Worm (Caenorhabditis elegans): ENCODE results near the gene T25D10.4.
A peak's percentile ranks its signal among the peaks of the same experiment; 100 is the strongest.

T25D10.4 gene

DNA sequence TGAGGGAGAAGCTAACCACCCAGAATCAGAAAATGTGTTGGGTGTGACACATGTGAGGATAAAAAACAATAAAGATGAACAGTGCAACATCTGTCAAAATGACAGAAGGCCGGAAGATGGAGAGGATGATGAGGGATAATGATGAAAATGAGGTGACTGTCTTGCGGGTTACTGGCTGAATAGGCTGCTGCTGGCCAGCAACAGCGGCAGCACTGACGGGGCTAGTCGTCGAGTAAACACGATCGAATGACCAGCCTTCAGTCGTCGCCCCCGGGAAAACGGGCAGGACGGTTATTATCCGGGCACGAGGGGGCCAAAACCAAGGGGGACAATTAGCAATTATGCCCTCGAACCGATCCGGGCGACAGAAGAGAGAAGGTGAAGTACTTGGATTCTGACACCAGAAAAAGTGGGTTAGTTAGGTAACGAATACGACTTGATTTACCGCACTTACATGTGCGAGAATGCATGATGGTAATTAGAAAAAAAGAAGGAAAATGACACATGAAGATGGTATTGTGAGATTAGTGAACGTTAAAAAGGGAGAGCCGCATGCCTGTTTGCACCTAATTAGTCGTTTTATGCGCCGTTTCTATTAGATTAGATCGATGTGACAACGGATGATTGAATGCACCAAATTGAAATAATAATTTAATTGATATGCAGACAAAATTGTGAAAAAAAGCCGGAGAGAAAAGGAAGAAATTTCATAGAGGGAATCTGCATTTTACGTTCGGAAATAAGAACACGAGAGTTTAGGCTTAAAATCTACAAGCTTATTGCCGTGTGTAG, 1.8 kb upstream of the T25D10.4 start:
- TF ChIP-seq snpc-4 (tag; optimal IDR thresholded peaks at IDR 0.05), result no peak
- no peak for TF ChIP-seq lin-39 (tag; optimal IDR thresholded peaks at IDR 0.05)
- no peak for TF ChIP-seq fos-1 (tag; optimal IDR thresholded peaks at IDR 0.05)
- no peak for TF ChIP-seq sma-3 (GFP tag; optimal IDR thresholded peaks at IDR 0.05)
- TF ChIP-seq ceh-16 (tag; optimal IDR thresholded peaks at IDR 0.05), result peak; percentile 26
- TF ChIP-seq nhr-10 (tag; optimal IDR thresholded peaks at IDR 0.05), result no peak
- TF ChIP-seq mdl-1 (tag; optimal IDR thresholded peaks at IDR 0.05), result no peak

DNA sequence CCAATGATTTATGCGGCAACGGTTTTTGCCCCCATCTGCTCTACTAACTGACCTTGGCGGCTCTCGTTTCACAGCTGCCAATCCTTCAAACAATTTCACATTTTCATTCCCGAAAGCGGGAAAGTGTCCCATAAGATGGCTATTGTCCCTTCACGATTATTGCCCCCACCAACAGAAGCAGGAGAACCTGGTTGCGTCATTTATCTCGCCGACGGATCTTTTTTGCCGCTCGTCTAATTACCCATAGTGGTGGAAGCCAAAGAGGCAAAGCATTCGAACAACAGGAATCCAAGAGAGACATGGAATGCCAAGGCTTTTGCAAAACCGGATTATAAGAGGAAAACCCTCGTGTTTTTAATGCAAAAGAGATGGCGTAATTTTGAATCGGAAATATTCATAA, 983 bp downstream of the T25D10.4 start:
- TF ChIP-seq nhr-23 (tag; optimal IDR thresholded peaks at IDR 0.05), result no peak

DNA sequence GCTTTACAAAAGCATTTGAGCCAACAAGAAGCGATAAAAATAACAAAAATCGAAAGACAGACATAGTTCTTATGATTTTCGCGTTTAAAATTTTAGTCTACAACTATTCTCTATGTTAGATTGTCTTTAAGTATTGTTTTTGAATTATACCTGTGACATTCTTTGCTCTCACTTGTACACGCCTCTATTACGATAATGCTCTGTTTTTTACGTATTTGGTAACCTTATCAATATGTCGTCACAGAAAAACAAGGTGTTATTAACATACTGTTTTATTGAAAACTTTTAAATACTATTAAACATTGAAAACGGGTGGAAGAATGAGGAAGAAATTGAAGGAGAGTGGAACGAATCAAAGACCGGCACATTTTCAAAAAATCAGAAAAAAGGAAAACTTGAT, 2.8 kb downstream of the T25D10.4 start, which contains the start of gene spp-11:
TSS of gene spp-11 (minus strand) at position 101 of the 400 bp plus-strand sequence.
- TF ChIP-seq aly-2 (tag; optimal IDR thresholded peaks at IDR 0.05), result no peak
- TF ChIP-seq nhr-237 (tag; optimal IDR thresholded peaks at IDR 0.05), result no peak
- no peak for TF ChIP-seq ztf-11 (tag; optimal IDR thresholded peaks at IDR 0.05)
- no peak for TF ChIP-seq lin-39 (tag; optimal IDR thresholded peaks at IDR 0.05)
- no peak for TF ChIP-seq alr-1 (tag; optimal IDR thresholded peaks at IDR 0.05)
- TF ChIP-seq snpc-4 (tag; optimal IDR thresholded peaks at IDR 0.05), result no peak
- no peak for TF ChIP-seq egl-27 (tag; optimal IDR thresholded peaks at IDR 0.05)
- no peak for TF ChIP-seq lsy-2 (tag; optimal IDR thresholded peaks at IDR 0.05)
- no peak for TF ChIP-seq F13H6.1 (tag; optimal IDR thresholded peaks at IDR 0.05)
- TF ChIP-seq nhr-6 (tag; optimal IDR thresholded peaks at IDR 0.05), result no peak
- TF ChIP-seq ceh-82 (tag; optimal IDR thresholded peaks at IDR 0.05), result no peak
- no peak for TF ChIP-seq zag-1 (tag; optimal IDR thresholded peaks at IDR 0.05)
- TF ChIP-seq skn-1 (tag; optimal IDR thresholded peaks at IDR 0.05), result no peak
- TF ChIP-seq crh-2 (tag; optimal IDR thresholded peaks at IDR 0.05), result no peak
- TF ChIP-seq sma-3 (GFP tag; optimal IDR thresholded peaks at IDR 0.05), result no peak
- no peak for TF ChIP-seq nhr-25 (tag; optimal IDR thresholded peaks at IDR 0.05)
- TF ChIP-seq ZK546.5 (tag; optimal IDR thresholded peaks at IDR 0.05), result no peak
- no peak for TF ChIP-seq nhr-11 (tag; optimal IDR thresholded peaks at IDR 0.05)
- no peak for TF ChIP-seq nhr-10 (tag; optimal IDR thresholded peaks at IDR 0.05)

DNA sequence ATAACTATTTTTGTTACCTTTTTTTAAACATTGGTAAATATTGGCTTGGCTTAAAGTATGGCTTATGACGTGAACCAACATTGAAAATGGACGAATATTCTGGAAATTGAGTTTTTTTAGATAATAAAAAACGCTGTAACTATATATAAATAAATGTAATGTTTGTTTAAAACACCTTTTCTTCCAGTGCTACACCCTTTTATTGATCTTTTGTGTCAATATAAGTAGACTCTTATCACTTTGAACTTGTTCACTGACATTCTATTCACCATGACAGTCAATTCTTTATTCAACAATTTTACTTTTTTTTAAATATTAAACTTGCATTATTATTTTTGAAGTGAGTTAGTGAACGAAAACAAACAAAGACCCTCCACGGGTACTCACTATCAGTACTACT, 6.8 kb downstream of the T25D10.4 start, which contains the start of gene T25D10.1:
TSS of gene T25D10.1 (plus strand) at position 169 of the 400 bp plus-strand sequence.
- TF ChIP-seq sma-3 (GFP tag; optimal IDR thresholded peaks at IDR 0.05) (no peak), lsy-2 (tag; optimal IDR thresholded peaks at IDR 0.05) (no peak), sem-4 (tag; optimal IDR thresholded peaks at IDR 0.05) (no peak), nhr-129 (tag; optimal IDR thresholded peaks at IDR 0.05) (no peak), C34F6.9 (tag; optimal IDR thresholded peaks at IDR 0.05) (no peak), ztf-1 (GFP tag; conservative IDR thresholded peaks at IDR 0.05) (no peak)

DNA sequence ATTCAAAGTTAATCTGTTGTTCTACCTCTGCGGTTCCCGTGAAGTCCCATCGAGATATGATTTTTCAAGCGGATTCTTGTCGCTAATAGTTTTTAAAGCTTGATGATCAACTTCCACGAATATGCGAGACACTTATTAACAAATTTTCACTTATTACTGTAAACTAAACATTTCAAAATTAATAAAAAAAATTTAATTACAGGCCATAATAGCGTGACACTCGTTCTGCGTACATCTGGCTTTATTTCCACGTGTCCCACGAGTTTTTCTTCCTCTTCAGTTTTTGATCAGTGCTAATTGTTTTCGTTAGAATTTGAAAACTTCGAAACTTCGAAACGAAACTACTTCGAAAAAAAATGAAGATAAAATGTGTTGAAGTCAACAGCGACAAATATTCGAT, 8.4 kb downstream of the T25D10.4 start, which contains the start of gene btb-2:
TSS of gene btb-2 (plus strand) at position 301 of the 400 bp plus-strand sequence.
- TF ChIP-seq aly-2 (tag; optimal IDR thresholded peaks at IDR 0.05) (no peak), sem-4 (tag; optimal IDR thresholded peaks at IDR 0.05) (no peak), mdl-1 (tag; optimal IDR thresholded peaks at IDR 0.05) (no peak), ZK546.5 (tag; optimal IDR thresholded peaks at IDR 0.05) (no peak), R02D3.7 (tag; optimal IDR thresholded peaks at IDR 0.05) (no peak), crh-2 (tag; optimal IDR thresholded peaks at IDR 0.05) (no peak), nhr-25 (tag; optimal IDR thresholded peaks at IDR 0.05) (no peak), egl-27 (tag; optimal IDR thresholded peaks at IDR 0.05) (no peak), skn-1 (tag; optimal IDR thresholded peaks at IDR 0.05) (no peak), alr-1 (tag; optimal IDR thresholded peaks at IDR 0.05) (no peak), nhr-11 (tag; optimal IDR thresholded peaks at IDR 0.05) (no peak), ceh-16 (tag; optimal IDR thresholded peaks at IDR 0.05) (no peak), ztf-1 (GFP tag; conservative IDR thresholded peaks at IDR 0.05) (no peak), blmp-1 (tag; optimal IDR thresholded peaks at IDR 0.05; ENCODE audit: insufficient read depth) (no peak), C34F6.9 (tag; optimal IDR thresholded peaks at IDR 0.05) (no peak), nhr-129 (tag; optimal IDR thresholded peaks at IDR 0.05) (no peak), lin-13 (GFP tag; optimal IDR thresholded peaks at IDR 0.05) (no peak), nhr-21 (tag; optimal IDR thresholded peaks at IDR 0.05) (no peak)
